Worm (Caenorhabditis elegans) whole organism, L4 larva: ENCODE data around the gene Y38C1AA.7.

ENCODE experiments used
- F10B5.3 ChIP-seq: sonication (generic microtip); optimal IDR thresholded peaks from 2 replicates; lab custom pipeline; 2016; ENCODE audit warnings: mild to moderate bottlenecking, missing genetic modification characterization, missing compliant biosample characterization
- F37D6.2 ChIP-seq: sonication (generic microtip); optimal IDR thresholded peaks from 2 replicates; lab custom pipeline; 2016; ENCODE audit warnings: mild to moderate bottlenecking, missing genetic modification characterization, missing compliant biosample characterization
- F44E2.7 ChIP-seq: fragments of 200-800 bp; sonication (Bioruptor generic); IDR thresholded peaks from 2 replicates; pipeline ENCODE4 v2.1.2; 2022; ENCODE audit warnings: missing genetic modification characterization, missing compliant biosample characterization
- F49E8.2 ChIP-seq: sonication (generic microtip); optimal IDR thresholded peaks from 2 replicates; lab custom pipeline; 2016; ENCODE audit warnings: missing compliant biosample characterization, mild to moderate bottlenecking, missing genetic modification characterization, borderline replicate concordance
- T20F7.1 ChIP-seq: fragments of 200-800 bp; sonication (Bioruptor generic); optimal IDR thresholded peaks from 2 replicates; lab custom pipeline; 2018; ENCODE audit warnings: mild to moderate bottlenecking, missing genetic modification characterization, missing compliant biosample characterization
- T26A8.4 ChIP-seq: fragments of 200-800 bp; sonication (Bioruptor generic); IDR thresholded peaks from 2 replicates; pipeline ENCODE4 v1.3.6; 2022; ENCODE audit warnings: missing genetic modification characterization, missing compliant biosample characterization
- Y75B8A.6 ChIP-seq: fragments of 200-800 bp; sonication (Bioruptor generic); IDR thresholded peaks from 2 replicates; pipeline ENCODE4 v1.3.6; 2022; ENCODE audit warnings: missing genetic modification reagents, missing genetic modification characterization, missing compliant biosample characterization
- aha-1 ChIP-seq: fragments of 150-350 bp; peaks from one replicate; lab custom pipeline; 2014; ENCODE audit warnings: missing biosample characterization, missing genetic modification characterization
- aly-2 ChIP-seq: sonication (generic microtip); optimal IDR thresholded peaks from 2 replicates; lab custom pipeline; 2018; ENCODE audit warnings: missing biosample characterization, missing genetic modification characterization
- attf-4 ChIP-seq: sonication (generic microtip); optimal IDR thresholded peaks from 3 replicates; lab custom pipeline; 2017; ENCODE audit warnings: missing biosample characterization, missing genetic modification characterization
- ceh-32 ChIP-seq: sonication (generic microtip); optimal IDR thresholded peaks from 2 replicates; lab custom pipeline; 2016; ENCODE audit warnings: mild to moderate bottlenecking, missing genetic modification characterization, missing compliant biosample characterization; ENCODE audit not compliant: poor library complexity
- daf-16 ChIP-seq, 3 experiments: sonication (generic microtip); optimal IDR thresholded peaks; 2 replicates each; lab custom pipeline; 2016 to 2017; ENCODE audit warnings: missing genetic modification characterization in 3 of 3, missing genetic modification reagents in 3 of 3, mild to moderate bottlenecking in 2 of 3, missing compliant biosample characterization in 2 of 3, missing biosample characterization in 1 of 3, moderate library complexity in 1 of 3
- dmd-9 ChIP-seq: fragments of 200-800 bp; sonication (Bioruptor generic); IDR thresholded peaks from 2 replicates; pipeline ENCODE4 v1.3.6; 2022; ENCODE audit warnings: missing genetic modification reagents, missing genetic modification characterization, missing compliant biosample characterization
- duxl-1 ChIP-seq: sonication (generic microtip); optimal IDR thresholded peaks from 2 replicates; lab custom pipeline; 2016; ENCODE audit warnings: mild to moderate bottlenecking, missing genetic modification characterization, moderate library complexity, missing compliant biosample characterization; ENCODE audit not compliant: poor library complexity
- dve-1 ChIP-seq: sonication (generic microtip); optimal IDR thresholded peaks from 2 replicates; lab custom pipeline; 2017; ENCODE audit warnings: antibody characterized with exemption, mild to moderate bottlenecking, missing genetic modification characterization, missing compliant biosample characterization; ENCODE audit not compliant: insufficient read depth
- egl-27 ChIP-seq: sonication (generic microtip); optimal IDR thresholded peaks from 3 replicates; lab custom pipeline; 2017; ENCODE audit warnings: missing biosample characterization, missing genetic modification reagents, missing genetic modification characterization
- egl-43 ChIP-seq: fragments of 200-800 bp; sonication (Bioruptor generic); IDR thresholded peaks from 2 replicates; pipeline ENCODE4 v1.3.6; 2022; ENCODE audit warnings: missing genetic modification reagents, missing genetic modification characterization, missing compliant biosample characterization
- fos-1 ChIP-seq: fragments of 150-350 bp; optimal IDR thresholded peaks from 2 replicates; lab custom pipeline; 2014; ENCODE audit warnings: missing biosample characterization, missing genetic modification characterization
- gei-8 ChIP-seq: fragments of 200-800 bp; sonication (Bioruptor generic); optimal IDR thresholded peaks from 2 replicates; lab custom pipeline; 2018; ENCODE audit warnings: mild to moderate bottlenecking, missing genetic modification characterization, missing compliant biosample characterization
- hif-1 ChIP-seq, 2 experiments: sonication (generic microtip); optimal IDR thresholded peaks; 2 replicates each; lab custom pipeline; 2016 to 2017; ENCODE audit warnings: missing compliant biosample characterization in 2 of 2, missing genetic modification characterization in 2 of 2, missing genetic modification reagents in 2 of 2, missing genotype in 2 of 2, mild to moderate bottlenecking in 1 of 2
- hlh-11 ChIP-seq: fragments of 200-800 bp; sonication (Bioruptor generic); optimal IDR thresholded peaks from 2 replicates; lab custom pipeline; 2018; ENCODE audit warnings: mild to moderate bottlenecking, missing genetic modification characterization, missing compliant biosample characterization
- hmg-1.1 ChIP-seq: fragments of 200-800 bp; sonication (Bioruptor generic); IDR thresholded peaks from 2 replicates; pipeline ENCODE4 v1.3.6; 2022; ENCODE audit warnings: missing genetic modification reagents, missing genetic modification characterization, missing compliant biosample characterization
- lim-7 ChIP-seq: fragments of 200-800 bp; sonication (Bioruptor generic); IDR thresholded peaks from 2 replicates; pipeline ENCODE4 v1.3.6; 2022; ENCODE audit warnings: missing genetic modification characterization, missing compliant biosample characterization
- lin-13 ChIP-seq: fragments of 150-350 bp; optimal IDR thresholded peaks from 2 replicates; lab custom pipeline; 2014; ENCODE audit warnings: missing biosample characterization, missing genetic modification reagents, missing genetic modification characterization
- lin-38 ChIP-seq: fragments of 200-800 bp; sonication (Bioruptor generic); IDR thresholded peaks from 2 replicates; pipeline ENCODE4 v1.3.6; 2022; ENCODE audit warnings: missing genetic modification reagents, missing genetic modification characterization, missing compliant biosample characterization
- lir-3 ChIP-seq: sonication (generic microtip); optimal IDR thresholded peaks from 2 replicates; lab custom pipeline; 2016; ENCODE audit warnings: mild to moderate bottlenecking, missing genetic modification characterization, missing compliant biosample characterization
- madf-9 ChIP-seq: fragments of 200-800 bp; sonication (Bioruptor generic); conservative IDR thresholded peaks from 2 replicates; pipeline ENCODE4 v1.3.6; 2022; ENCODE audit warnings: missing genetic modification reagents, missing genetic modification characterization, missing compliant biosample characterization
- mdl-1 ChIP-seq, 2 experiments: fragments of 150-350 bp in 1 of 2; sonication (generic microtip) in 1 of 2; optimal IDR thresholded peaks; 2 replicates each; lab custom pipeline; 2014 to 2017; ENCODE audit warnings: missing biosample characterization in 2 of 2, missing genetic modification characterization in 2 of 2
- mxl-3 ChIP-seq: fragments of 200-800 bp; sonication (Bioruptor generic); optimal IDR thresholded peaks from 2 replicates; lab custom pipeline; 2018; ENCODE audit warnings: mild to moderate bottlenecking, missing genetic modification characterization, missing compliant biosample characterization
- nhr-11 ChIP-seq: fragments of 150-350 bp; optimal IDR thresholded peaks from 2 replicates; lab custom pipeline; 2014; ENCODE audit warnings: missing biosample characterization, missing genetic modification characterization
- nhr-77 ChIP-seq: fragments of 150-350 bp; optimal IDR thresholded peaks from 2 replicates; lab custom pipeline; 2014; ENCODE audit warnings: missing biosample characterization, missing genetic modification characterization
- pha-4 ChIP-seq, 2 experiments: fragments of 150-350 bp in 1 of 2; fragments of 200-800 bp in 1 of 2; sonication (Bioruptor generic) in 1 of 2; IDR thresholded peaks in 1 of 2; optimal IDR thresholded peaks in 1 of 2; 2 replicates each; pipeline versions ENCODE4 v1.3.6 to Lab custom; 2014 to 2022; ENCODE audit warnings: missing genetic modification characterization in 2 of 2, missing genetic modification reagents in 2 of 2, missing biosample characterization in 1 of 2, missing compliant biosample characterization in 1 of 2
- php-3 ChIP-seq: fragments of 200-800 bp; sonication (Bioruptor generic); IDR thresholded peaks from 2 replicates; pipeline ENCODE4 v1.3.6; 2022; ENCODE audit warnings: missing genetic modification reagents, missing genetic modification characterization, missing compliant biosample characterization
- pqm-1 ChIP-seq: sonication (generic microtip); optimal IDR thresholded peaks from 2 replicates; lab custom pipeline; 2017; ENCODE audit warnings: missing biosample characterization, missing genetic modification characterization
- set-16 ChIP-seq: fragments of 200-800 bp; sonication (Bioruptor generic); IDR thresholded peaks from 2 replicates; pipeline ENCODE4 v1.3.6; 2022; ENCODE audit warnings: missing genetic modification reagents, missing genetic modification characterization, missing compliant biosample characterization
- spr-1 ChIP-seq: sonication (generic microtip); optimal IDR thresholded peaks from 2 replicates; lab custom pipeline; 2016; ENCODE audit warnings: mild to moderate bottlenecking, missing genetic modification characterization, missing compliant biosample characterization
- tra-1 ChIP-seq: fragments of 200-800 bp; sonication (Bioruptor generic); IDR thresholded peaks from 2 replicates; pipeline ENCODE4 v1.3.6; 2022; ENCODE audit warnings: missing genetic modification reagents, missing genetic modification characterization, missing compliant biosample characterization
- unc-62 ChIP-seq, 3 experiments: fragments of 150-350 bp in 1 of 3; sonication (generic microtip); optimal IDR thresholded peaks in 2 of 3; peaks in 1 of 3; 1 replicate in 1 of 3; 2 replicates in 2 of 3; lab custom pipeline; 2014 to 2017; ENCODE audit warnings: missing biosample characterization in 3 of 3, missing genetic modification characterization in 3 of 3, missing genetic modification reagents in 3 of 3, missing genotype in 1 of 3
- vab-7 ChIP-seq: fragments of 200-800 bp; sonication (Bioruptor generic); IDR thresholded peaks from 2 replicates; pipeline ENCODE4 v1.3.6; 2022; ENCODE audit warnings: missing genetic modification reagents, missing genetic modification characterization, missing compliant biosample characterization
- zag-1 ChIP-seq: fragments of 150-350 bp; optimal IDR thresholded peaks from 2 replicates; lab custom pipeline; 2014; ENCODE audit warnings: missing biosample characterization, missing genetic modification characterization

The Y38C1AA.7 gene

ce11 chrIV:132095-132494, 26.7 kb upstream of the Y38C1AA.7 start, which contains the start of gene daf-1 (continued):
- TF ChIP-seq hif-1 (tag; optimal IDR thresholded peaks at IDR 0.05; lab: Kevin White, UChicago) (peak in 1 of 2 experiments; percentile 43), egl-27 (no peak), php-3 (no peak), nhr-77 (tag; lab: Kevin White, UChicago) (no peak), mdl-1 (tag; optimal IDR thresholded peaks at IDR 0.05; lab: Kevin White, UChicago) (peak in 1 of 2 experiments; percentile 89), spr-1 (tag; lab: Kevin White, UChicago) (no peak), set-16 (GFP tag; lab: Robert Waterston, UW) (no peak), aly-2 (no peak), F49E8.2 (tag; lab: Kevin White, UChicago) (no peak), tra-1 (GFP tag; lab: Robert Waterston, UW) (no peak), F37D6.2 (no peak), lir-3 (tag; lab: Kevin White, UChicago) (no peak), pqm-1 (tag; lab: Kevin White, UChicago) (no peak)

ce11 chrIV:133968-134367, 24.8 kb upstream of the Y38C1AA.7 start:
- TF ChIP-seq vab-7 (GFP tag; lab: Robert Waterston, UW) (no peak), Y75B8A.6 (GFP tag; lab: Robert Waterston, UW) (no peak), aha-1 (tag; lab: Kevin White, UChicago) (peak; percentile 15)

ce11 chrIV:139652-140051, 19.1 kb upstream of the Y38C1AA.7 start:
- TF ChIP-seq egl-43 (0 out of 2 replicates have a peak, but pooled peaks have one; percentile 12), fos-1 (no peak), F10B5.3 (no peak), F44E2.7 (GFP tag; lab: Robert Waterston, UW) (0 out of 2 replicates have a peak, but pooled peaks have one; percentile 24), set-16 (GFP tag; lab: Robert Waterston, UW) (peak; percentile 95), aha-1 (tag; lab: Kevin White, UChicago) (peak; percentile 93)

DNA sequence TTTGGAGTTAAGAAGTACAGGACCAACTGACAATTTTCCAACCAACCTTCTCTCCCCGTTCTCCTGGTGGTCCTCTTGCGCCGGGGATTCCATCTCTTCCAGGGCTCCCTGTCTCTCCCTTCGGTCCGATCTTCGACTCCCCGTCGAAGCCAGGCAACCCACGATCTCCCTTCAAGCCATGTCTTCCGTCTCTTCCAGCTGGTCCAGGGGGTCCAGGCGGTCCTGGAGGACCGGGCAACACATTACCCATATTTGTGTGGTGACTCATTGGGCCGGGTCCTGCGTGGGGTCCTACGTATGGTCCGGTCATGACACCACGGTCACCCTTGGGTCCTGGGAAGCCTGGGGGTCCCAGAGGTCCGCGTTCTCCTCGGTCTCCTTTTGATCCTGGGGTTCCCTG, 17.7 kb upstream of the Y38C1AA.7 start:
- peak; percentile 89 for TF ChIP-seq set-16 (GFP tag; lab: Robert Waterston, UW)
- TF ChIP-seq T26A8.4 (GFP tag; lab: Robert Waterston, UW) = no peak
- peak in 1 of 2 experiments; percentile 82 for TF ChIP-seq unc-62 (GFP tag; optimal IDR thresholded peaks at IDR 0.05 in 1 of 2; lab: Kevin White, UChicago)
- TF ChIP-seq unc-62 (tag; optimal IDR thresholded peaks at IDR 0.05; lab: Kevin White, UChicago) = no peak

DNA sequence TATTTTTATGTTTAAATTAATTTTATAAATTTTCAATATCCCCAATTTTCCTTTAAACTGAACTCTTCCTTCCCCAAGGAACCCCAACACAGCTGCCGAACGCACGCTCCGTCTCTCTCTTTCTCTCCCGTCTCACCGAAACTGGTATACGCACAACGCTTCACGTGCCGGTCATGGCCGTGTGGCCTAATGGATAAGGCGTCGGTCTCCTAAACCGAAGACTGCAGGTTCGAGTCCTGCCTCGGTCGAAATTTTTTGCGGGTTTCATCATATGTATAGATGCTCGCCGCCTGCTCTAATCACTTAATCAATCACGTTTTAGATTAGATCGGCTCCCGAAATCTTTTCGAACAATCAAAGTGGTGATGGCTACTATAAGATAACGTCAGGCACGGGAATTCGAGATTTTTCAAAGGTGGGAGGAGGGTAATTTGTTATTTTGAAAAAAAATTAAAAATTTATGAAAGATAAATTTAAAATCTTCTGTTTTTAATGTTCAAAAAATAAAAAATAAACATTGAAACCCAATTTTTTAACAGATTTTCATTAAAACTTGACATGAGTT, 14.9 kb upstream of the Y38C1AA.7 start:
- TF ChIP-seq pha-4 (GFP tag; IDR thresholded peaks at IDR 0.05; lab: Robert Waterston, UW) (peak; percentile 89), pha-4 (tag; optimal IDR thresholded peaks at IDR 0.05; lab: Kevin White, UChicago) (no peak), lir-3 (tag; lab: Kevin White, UChicago) (peak; percentile 64), duxl-1 (peak; percentile 58), ceh-32 (tag; lab: Kevin White, UChicago) (no peak), dmd-9 (GFP tag; lab: Robert Waterston, UW) (0 out of 2 replicates have a peak, but pooled peaks have one; percentile 51), zag-1 (tag; lab: Kevin White, UChicago) (no peak), mxl-3 (GFP tag; lab: Kevin White, UChicago) (peak; percentile 72), daf-16 (GFP tag; optimal IDR thresholded peaks at IDR 0.05; lab: Kevin White, UChicago) (peak in 1 of 2 experiments; percentile 73), daf-16 (tag; optimal IDR thresholded peaks at IDR 0.05; lab: Kevin White, UChicago) (no peak), hlh-11 (tag; lab: Kevin White, UChicago) (peak; percentile 64), madf-9 (GFP tag; lab: Robert Waterston, UW) (peak; percentile 83), attf-4 (tag; lab: Kevin White, UChicago) (no peak), lin-38 (GFP tag; lab: Robert Waterston, UW) (peak; percentile 75), php-3 (peak; percentile 64), nhr-11 (peak; percentile 62), tra-1 (GFP tag; lab: Robert Waterston, UW) (peak; percentile 77; the same call in 1 of the 2 replicates), lin-13 (GFP tag; lab: Kevin White, UChicago) (peak; percentile 17), lim-7 (GFP tag; lab: Robert Waterston, UW) (peak; percentile 91), T20F7.1 (no peak), hif-1 (tag; optimal IDR thresholded peaks at IDR 0.05; lab: Kevin White, UChicago) (peak in 1 of 2 experiments; percentile 75), dve-1 (tag; lab: Kevin White, UChicago) (no peak), mdl-1 (tag; optimal IDR thresholded peaks at IDR 0.05; lab: Kevin White, UChicago) (peak; percentile 63 to 97), aha-1 (tag; lab: Kevin White, UChicago) (peak; percentile 97), hmg-1.1 (GFP tag; lab: Robert Waterston, UW) (peak; percentile 95), gei-8 (GFP tag; lab: Kevin White, UChicago) (peak; percentile 40)
